Worm (Caenorhabditis elegans) whole organism, L4 larva: Measurements from ENCODE around the gene C28D4.18.

Experiments used
- F10B5.3 ChIP-seq: sonication (generic microtip); optimal IDR thresholded peaks from 2 replicates; lab custom pipeline; 2016; ENCODE audit warnings: mild to moderate bottlenecking, missing genetic modification characterization, missing compliant biosample characterization
- R02D3.7 ChIP-seq: fragments of 150-350 bp; sonication (generic microtip); optimal IDR thresholded peaks from 3 replicates; lab custom pipeline; 2014; ENCODE audit warnings: missing biosample characterization, missing genetic modification characterization
- T26A8.4 ChIP-seq: fragments of 200-800 bp; sonication (Bioruptor generic); IDR thresholded peaks from 2 replicates; pipeline ENCODE4 v1.3.6; 2022; ENCODE audit warnings: missing genetic modification characterization, missing compliant biosample characterization
- Y5F2A.4 ChIP-seq: fragments of 200-800 bp; sonication (Bioruptor generic); optimal IDR thresholded peaks from 2 replicates; lab custom pipeline; 2018; ENCODE audit warnings: mild to moderate bottlenecking, missing genetic modification characterization, missing compliant biosample characterization
- Y75B8A.6 ChIP-seq: fragments of 200-800 bp; sonication (Bioruptor generic); IDR thresholded peaks from 2 replicates; pipeline ENCODE4 v1.3.6; 2022; ENCODE audit warnings: missing genetic modification reagents, missing genetic modification characterization, missing compliant biosample characterization
- ZK337.2 ChIP-seq: fragments of 200-800 bp; sonication (Bioruptor generic); IDR thresholded peaks from 2 replicates; pipeline ENCODE4 v1.3.6; 2022; ENCODE audit warnings: missing genetic modification reagents, missing genetic modification characterization, missing compliant biosample characterization
- ZK546.5 ChIP-seq, 2 experiments: sonication (generic microtip); optimal IDR thresholded peaks; 2 replicates each; lab custom pipeline; 2017; ENCODE audit warnings: missing biosample characterization in 2 of 2, missing genetic modification characterization in 2 of 2
- arid-1 ChIP-seq: fragments of 200-800 bp; sonication (Bioruptor generic); conservative IDR thresholded peaks from 2 replicates; pipeline ENCODE4 v1.3.6; 2022; ENCODE audit warnings: missing genetic modification reagents, missing genetic modification characterization, missing compliant biosample characterization
- ceh-20 ChIP-seq: fragments of 200-800 bp; sonication (Bioruptor generic); IDR thresholded peaks from 2 replicates; pipeline ENCODE4 v1.3.6; 2022; ENCODE audit warnings: missing genetic modification reagents, missing genetic modification characterization, missing compliant biosample characterization
- ceh-28 ChIP-seq: fragments of 150-350 bp; optimal IDR thresholded peaks from 2 replicates; lab custom pipeline; 2014; ENCODE audit warnings: missing biosample characterization, missing genetic modification reagents, missing genetic modification characterization
- ceh-44 ChIP-seq: fragments of 200-800 bp; sonication (Bioruptor generic); IDR thresholded peaks from 2 replicates; pipeline ENCODE4 v1.3.6; 2022; ENCODE audit warnings: missing genetic modification reagents, missing genetic modification characterization, missing compliant biosample characterization
- ceh-82 ChIP-seq: sonication (generic microtip); optimal IDR thresholded peaks from 2 replicates; lab custom pipeline; 2017; ENCODE audit warnings: missing biosample characterization, missing genetic modification characterization
- ces-1 ChIP-seq: fragments of 150-350 bp; sonication (generic microtip); optimal IDR thresholded peaks from 4 replicates; lab custom pipeline; 2014; ENCODE audit warnings: missing biosample characterization, missing genetic modification reagents, missing genetic modification characterization
- ctbp-1 ChIP-seq: fragments of 200-800 bp; sonication (Bioruptor generic); IDR thresholded peaks from 2 replicates; pipeline ENCODE4 v1.3.6; 2022; ENCODE audit warnings: missing genetic modification reagents, missing genetic modification characterization, missing compliant biosample characterization
- daf-16 ChIP-seq, 3 experiments: sonication (generic microtip); optimal IDR thresholded peaks; 2 replicates each; lab custom pipeline; 2016 to 2017; ENCODE audit warnings: missing genetic modification characterization in 3 of 3, missing genetic modification reagents in 3 of 3, mild to moderate bottlenecking in 2 of 3, missing compliant biosample characterization in 2 of 3, missing biosample characterization in 1 of 3, moderate library complexity in 1 of 3
- daf-8 ChIP-seq: fragments of 200-800 bp; sonication (Bioruptor generic); IDR thresholded peaks from 2 replicates; pipeline ENCODE4 v1.3.6; 2022; ENCODE audit warnings: missing genetic modification characterization, missing compliant biosample characterization
- dmd-6 ChIP-seq: fragments of 200-800 bp; sonication (Bioruptor generic); IDR thresholded peaks from 2 replicates; pipeline ENCODE4 v1.3.6; 2022; ENCODE audit warnings: missing genetic modification reagents, missing genetic modification characterization, missing compliant biosample characterization
- duxl-1 ChIP-seq: sonication (generic microtip); optimal IDR thresholded peaks from 2 replicates; lab custom pipeline; 2016; ENCODE audit warnings: mild to moderate bottlenecking, missing genetic modification characterization, moderate library complexity, missing compliant biosample characterization; ENCODE audit not compliant: poor library complexity
- dve-1 ChIP-seq: sonication (generic microtip); optimal IDR thresholded peaks from 2 replicates; lab custom pipeline; 2017; ENCODE audit warnings: antibody characterized with exemption, mild to moderate bottlenecking, missing genetic modification characterization, missing compliant biosample characterization; ENCODE audit not compliant: insufficient read depth
- egl-43 ChIP-seq: fragments of 200-800 bp; sonication (Bioruptor generic); IDR thresholded peaks from 2 replicates; pipeline ENCODE4 v1.3.6; 2022; ENCODE audit warnings: missing genetic modification reagents, missing genetic modification characterization, missing compliant biosample characterization
- fkh-10 ChIP-seq: fragments of 150-350 bp; optimal IDR thresholded peaks from 2 replicates; lab custom pipeline; 2014; ENCODE audit warnings: missing biosample characterization, missing genetic modification reagents, missing genetic modification characterization
- fos-1 ChIP-seq: fragments of 150-350 bp; optimal IDR thresholded peaks from 2 replicates; lab custom pipeline; 2014; ENCODE audit warnings: missing biosample characterization, missing genetic modification characterization
- gei-8 ChIP-seq: fragments of 200-800 bp; sonication (Bioruptor generic); optimal IDR thresholded peaks from 2 replicates; lab custom pipeline; 2018; ENCODE audit warnings: mild to moderate bottlenecking, missing genetic modification characterization, missing compliant biosample characterization
- hlh-11 ChIP-seq: fragments of 200-800 bp; sonication (Bioruptor generic); optimal IDR thresholded peaks from 2 replicates; lab custom pipeline; 2018; ENCODE audit warnings: mild to moderate bottlenecking, missing genetic modification characterization, missing compliant biosample characterization
- hlh-30 ChIP-seq: sonication (generic microtip); optimal IDR thresholded peaks from 2 replicates; lab custom pipeline; 2017; ENCODE audit warnings: antibody characterized with exemption, mild to moderate bottlenecking, missing genetic modification characterization, missing compliant biosample characterization; ENCODE audit not compliant: insufficient read depth
- hmg-1.1 ChIP-seq: fragments of 200-800 bp; sonication (Bioruptor generic); IDR thresholded peaks from 2 replicates; pipeline ENCODE4 v1.3.6; 2022; ENCODE audit warnings: missing genetic modification reagents, missing genetic modification characterization, missing compliant biosample characterization
- jun-1 ChIP-seq: fragments of 150-350 bp; optimal IDR thresholded peaks from 2 replicates; lab custom pipeline; 2014; ENCODE audit warnings: missing biosample characterization, missing genetic modification reagents, missing genetic modification characterization
- lin-13 ChIP-seq: fragments of 150-350 bp; optimal IDR thresholded peaks from 2 replicates; lab custom pipeline; 2014; ENCODE audit warnings: missing biosample characterization, missing genetic modification reagents, missing genetic modification characterization
- mdl-1 ChIP-seq, 2 experiments: fragments of 150-350 bp in 1 of 2; sonication (generic microtip) in 1 of 2; optimal IDR thresholded peaks; 2 replicates each; lab custom pipeline; 2014 to 2017; ENCODE audit warnings: missing biosample characterization in 2 of 2, missing genetic modification characterization in 2 of 2
- mes-2 ChIP-seq: sonication (generic microtip); optimal IDR thresholded peaks from 2 replicates; lab custom pipeline; 2016; ENCODE audit warnings: missing genotype, mild to moderate bottlenecking, missing genetic modification characterization, missing compliant biosample characterization; ENCODE audit not compliant: poor library complexity, severe bottlenecking
- mxl-2 ChIP-seq: fragments of 200-800 bp; sonication (Bioruptor generic); conservative IDR thresholded peaks from 2 replicates; pipeline ENCODE4 v1.3.6; 2022; ENCODE audit warnings: missing genetic modification reagents, missing genetic modification characterization, missing compliant biosample characterization
- mxl-3 ChIP-seq: fragments of 200-800 bp; sonication (Bioruptor generic); optimal IDR thresholded peaks from 2 replicates; lab custom pipeline; 2018; ENCODE audit warnings: mild to moderate bottlenecking, missing genetic modification characterization, missing compliant biosample characterization
- nhr-10 ChIP-seq: fragments of 150-350 bp; optimal IDR thresholded peaks from 2 replicates; lab custom pipeline; 2014; ENCODE audit warnings: missing biosample characterization, missing genetic modification characterization
- nhr-237 ChIP-seq: sonication (generic microtip); optimal IDR thresholded peaks from 2 replicates; lab custom pipeline; 2017; ENCODE audit warnings: missing biosample characterization, missing genetic modification characterization
- nhr-6 ChIP-seq: fragments of 150-350 bp; optimal IDR thresholded peaks from 2 replicates; lab custom pipeline; 2014; ENCODE audit warnings: missing biosample characterization, missing genetic modification characterization
- pha-4 ChIP-seq, 2 experiments: fragments of 150-350 bp in 1 of 2; fragments of 200-800 bp in 1 of 2; sonication (Bioruptor generic) in 1 of 2; IDR thresholded peaks in 1 of 2; optimal IDR thresholded peaks in 1 of 2; 2 replicates each; pipeline versions ENCODE4 v1.3.6 to Lab custom; 2014 to 2022; ENCODE audit warnings: missing genetic modification characterization in 2 of 2, missing genetic modification reagents in 2 of 2, missing biosample characterization in 1 of 2, missing compliant biosample characterization in 1 of 2
- pqm-1 ChIP-seq: sonication (generic microtip); optimal IDR thresholded peaks from 2 replicates; lab custom pipeline; 2017; ENCODE audit warnings: missing biosample characterization, missing genetic modification characterization
- rbr-2 ChIP-seq: sonication (generic microtip); optimal IDR thresholded peaks from 2 replicates; lab custom pipeline; 2016; ENCODE audit warnings: missing genotype, missing genetic modification characterization, missing compliant biosample characterization
- sdz-12 ChIP-seq: fragments of 200-800 bp; sonication (Bioruptor generic); optimal IDR thresholded peaks from 2 replicates; lab custom pipeline; 2018; ENCODE audit warnings: mild to moderate bottlenecking, missing genetic modification characterization, missing compliant biosample characterization
- skn-1 ChIP-seq: fragments of 150-350 bp; optimal IDR thresholded peaks from 2 replicates; lab custom pipeline; 2014; ENCODE audit warnings: missing biosample characterization, missing genetic modification characterization
- snpc-1.2 ChIP-seq: fragments of 200-800 bp; sonication (Bioruptor generic); IDR thresholded peaks from 2 replicates; pipeline ENCODE4 v1.3.6; 2022; ENCODE audit warnings: missing genetic modification reagents, missing genetic modification characterization, missing compliant biosample characterization
- spr-1 ChIP-seq: sonication (generic microtip); optimal IDR thresholded peaks from 2 replicates; lab custom pipeline; 2016; ENCODE audit warnings: mild to moderate bottlenecking, missing genetic modification characterization, missing compliant biosample characterization
- spr-3 ChIP-seq: fragments of 200-800 bp; sonication (Bioruptor generic); optimal IDR thresholded peaks from 2 replicates; lab custom pipeline; 2018; ENCODE audit warnings: mild to moderate bottlenecking, missing genetic modification characterization, missing compliant biosample characterization
- tag-97 ChIP-seq: fragments of 200-800 bp; sonication (Bioruptor generic); IDR thresholded peaks from 2 replicates; pipeline ENCODE4 v1.3.6; 2022; ENCODE audit warnings: missing genetic modification characterization, missing compliant biosample characterization
- unc-130 ChIP-seq: sonication (generic microtip); optimal IDR thresholded peaks from 2 replicates; lab custom pipeline; 2016; ENCODE audit warnings: missing genetic modification reagents, missing genetic modification characterization, missing compliant biosample characterization
- unc-39 ChIP-seq: sonication (generic microtip); optimal IDR thresholded peaks from 2 replicates; lab custom pipeline; 2017; ENCODE audit warnings: missing biosample characterization, missing genetic modification characterization
- unc-62 ChIP-seq, 3 experiments: fragments of 150-350 bp in 1 of 3; sonication (generic microtip); optimal IDR thresholded peaks in 2 of 3; peaks in 1 of 3; 1 replicate in 1 of 3; 2 replicates in 2 of 3; lab custom pipeline; 2014 to 2017; ENCODE audit warnings: missing biosample characterization in 3 of 3, missing genetic modification characterization in 3 of 3, missing genetic modification reagents in 3 of 3, missing genotype in 1 of 3
- zag-1 ChIP-seq: fragments of 150-350 bp; optimal IDR thresholded peaks from 2 replicates; lab custom pipeline; 2014; ENCODE audit warnings: missing biosample characterization, missing genetic modification characterization
- zip-11 ChIP-seq: fragments of 200-800 bp; sonication (Bioruptor generic); IDR thresholded peaks from 2 replicates; pipeline ENCODE4 v1.3.6; 2022; ENCODE audit warnings: missing genetic modification characterization, missing compliant biosample characterization
- ztf-11 ChIP-seq: fragments of 150-350 bp; optimal IDR thresholded peaks from 2 replicates; lab custom pipeline; 2014; ENCODE audit warnings: missing biosample characterization, missing genetic modification characterization
- ztf-7 ChIP-seq: fragments of 150-350 bp; optimal IDR thresholded peaks from 2 replicates; lab custom pipeline; 2014; ENCODE audit warnings: missing biosample characterization, missing genetic modification characterization

C28D4.18 gene

DNA sequence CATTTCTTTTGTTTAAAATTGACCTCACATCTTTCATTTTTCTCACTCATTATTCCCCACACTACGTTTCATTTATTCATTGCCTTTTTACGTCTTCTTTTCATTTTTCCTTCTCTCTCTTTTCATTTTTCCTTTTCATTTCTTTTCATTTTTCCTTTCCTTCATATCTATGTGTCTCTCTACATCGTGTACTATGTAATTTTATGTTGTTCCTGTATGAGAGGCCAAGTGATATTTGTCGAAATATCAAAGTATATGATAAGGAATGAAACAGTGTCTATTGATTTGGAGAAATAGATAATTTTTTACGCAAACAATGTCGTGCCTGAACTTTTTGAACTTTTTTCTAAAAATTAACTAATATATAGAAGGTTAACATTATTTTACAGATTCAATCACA lies 8.6 kb upstream of the C28D4.18 start (continued):
- TF ChIP-seq ztf-7 (tag; lab: Kevin White, UChicago) = peak; percentile 72
- no peak for TF ChIP-seq snpc-1.2
- TF ChIP-seq spr-3 (GFP tag; lab: Kevin White, UChicago) = no peak
- no peak for TF ChIP-seq mxl-2 (GFP tag; lab: Robert Waterston, UW)
- no peak for TF ChIP-seq ceh-44
- TF ChIP-seq zag-1 (tag; lab: Kevin White, UChicago) = no peak
- no peak for TF ChIP-seq duxl-1 (tag; lab: Kevin White, UChicago)
- TF ChIP-seq gei-8 (GFP tag; lab: Kevin White, UChicago) = no peak
- no peak for TF ChIP-seq fkh-10
- TF ChIP-seq pha-4 (GFP tag; IDR thresholded peaks at IDR 0.05; lab: Robert Waterston, UW) = no peak
- no peak for TF ChIP-seq pha-4 (tag; optimal IDR thresholded peaks at IDR 0.05; lab: Kevin White, UChicago)
- no peak for TF ChIP-seq zip-11 (GFP tag; lab: Robert Waterston, UW)
- TF ChIP-seq dve-1 (tag; lab: Kevin White, UChicago) = peak; percentile 84
- TF ChIP-seq Y75B8A.6 (GFP tag; lab: Robert Waterston, UW) = no peak
- TF ChIP-seq egl-43 (GFP tag; lab: Robert Waterston, UW) = no peak
- peak; percentile 81 for TF ChIP-seq pqm-1 (tag; lab: Kevin White, UChicago)
- TF ChIP-seq rbr-2 (tag; lab: Kevin White, UChicago) = no peak
- peak; percentile 63 for TF ChIP-seq nhr-6
- TF ChIP-seq ceh-20 = no peak
- TF ChIP-seq tag-97 (GFP tag; lab: Robert Waterston, UW) = no peak
- TF ChIP-seq arid-1 (GFP tag; lab: Robert Waterston, UW) = no peak
- TF ChIP-seq ceh-82 (tag; lab: Kevin White, UChicago) = no peak
- no peak for TF ChIP-seq spr-1 (tag; lab: Kevin White, UChicago)
- TF ChIP-seq mes-2 (tag; lab: Kevin White, UChicago) = no peak
- no peak for TF ChIP-seq daf-16 (GFP tag; optimal IDR thresholded peaks at IDR 0.05; lab: Kevin White, UChicago)
- peak; percentile 52 for TF ChIP-seq daf-16 (tag; optimal IDR thresholded peaks at IDR 0.05; lab: Kevin White, UChicago)
- no peak for TF ChIP-seq unc-39 (tag; lab: Kevin White, UChicago)
- TF ChIP-seq jun-1 = no peak
- no peak for TF ChIP-seq unc-62 (GFP tag; optimal IDR thresholded peaks at IDR 0.05 in 1 of 2; lab: Kevin White, UChicago)
- TF ChIP-seq unc-62 (tag; optimal IDR thresholded peaks at IDR 0.05; lab: Kevin White, UChicago) = no peak
- TF ChIP-seq ZK546.5 (tag; optimal IDR thresholded peaks at IDR 0.05; lab: Kevin White, UChicago) = no peak
- TF ChIP-seq mdl-1 (tag; optimal IDR thresholded peaks at IDR 0.05; lab: Kevin White, UChicago) = no peak
- no peak for TF ChIP-seq sdz-12 (GFP tag; lab: Kevin White, UChicago)
- no peak for TF ChIP-seq F10B5.3 (tag; lab: Kevin White, UChicago)
- no peak for TF ChIP-seq mxl-3 (GFP tag; lab: Kevin White, UChicago)
- TF ChIP-seq ztf-11 (tag; lab: Kevin White, UChicago) = no peak
- peak; percentile 80 for TF ChIP-seq dmd-6 (GFP tag; lab: Robert Waterston, UW)
- TF ChIP-seq fos-1 (tag; lab: Kevin White, UChicago) = no peak
- TF ChIP-seq unc-130 (GFP tag; lab: Kevin White, UChicago) = no peak
- no peak for TF ChIP-seq Y5F2A.4
- TF ChIP-seq hlh-30 (tag; lab: Kevin White, UChicago) = peak; percentile 27
- TF ChIP-seq ces-1 (GFP tag; lab: Kevin White, UChicago) = no peak
- TF ChIP-seq nhr-237 = no peak
- TF ChIP-seq hmg-1.1 (GFP tag; lab: Robert Waterston, UW) = no peak
- no peak for TF ChIP-seq lin-13 (GFP tag; lab: Kevin White, UChicago)
- peak; percentile 40 for TF ChIP-seq nhr-10 (tag; lab: Kevin White, UChicago)
- TF ChIP-seq ctbp-1 = no peak
- TF ChIP-seq R02D3.7 = no peak
- no peak for TF ChIP-seq ZK337.2 (GFP tag; lab: Robert Waterston, UW)
- no peak for TF ChIP-seq hlh-11 (tag; lab: Kevin White, UChicago)
- no peak for TF ChIP-seq T26A8.4 (GFP tag; lab: Robert Waterston, UW)
- no peak for TF ChIP-seq daf-8 (GFP tag; lab: Robert Waterston, UW)
- TF ChIP-seq skn-1 (tag; lab: Kevin White, UChicago) = no peak
- TF ChIP-seq ceh-28 (tag; lab: Kevin White, UChicago) = no peak
